Fruit fly (Drosophila melanogaster) whole organism: ENCODE data around the gene CG17672.

Experiments
- CG8478 ChIP-seq: fragments of >200 bp; optimal IDR thresholded peaks from 2 replicates; lab custom pipeline; 2018; ENCODE audit warnings: inconsistent platforms
- Dll ChIP-seq: fragments of >200 bp; optimal IDR thresholded peaks from 2 replicates; lab custom pipeline; 2017
- EcR ChIP-seq, 2 experiments: fragments of >200 bp; optimal IDR thresholded peaks; 2 replicates each; lab custom pipeline; 2017; ENCODE audit warnings: missing biosample characterization in 2 of 2, missing genetic modification characterization in 2 of 2, missing genetic modification reagents in 2 of 2
- psq ChIP-seq: fragments of >200 bp; optimal IDR thresholded peaks from 2 replicates; lab custom pipeline; 2017
- usp ChIP-seq: fragments of >200 bp; optimal IDR thresholded peaks from 2 replicates; lab custom pipeline; 2017; ENCODE audit warnings: missing biosample characterization, missing genetic modification characterization, mixed read lengths

DNA sequence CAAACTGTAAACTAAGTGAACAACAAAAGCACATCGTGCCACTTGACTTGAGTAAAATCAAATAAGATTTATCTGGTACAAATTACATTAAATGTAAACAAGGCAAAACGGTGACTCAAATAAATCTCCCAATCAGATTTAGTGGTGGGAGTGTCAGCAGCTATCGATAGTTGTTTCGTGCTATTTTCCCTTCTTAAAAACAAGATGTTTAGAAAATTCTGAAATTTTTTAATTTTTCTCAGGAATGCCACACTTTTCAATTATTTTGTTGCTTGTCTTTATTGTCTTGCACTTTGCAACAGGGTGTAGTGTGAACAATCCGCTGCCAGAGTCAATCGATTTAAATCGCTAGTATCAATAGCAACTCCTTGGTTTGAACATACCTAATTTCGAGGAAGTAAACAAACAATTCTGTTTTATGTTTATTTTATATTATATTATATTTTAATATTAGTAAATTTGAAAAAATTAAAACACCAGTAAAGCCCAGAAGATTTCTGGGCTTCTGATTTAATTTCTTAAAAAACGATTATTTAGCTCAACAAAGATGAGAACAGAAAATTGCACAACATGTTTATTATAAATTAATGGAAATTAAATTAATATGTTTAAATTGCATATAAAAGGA lies 13.5 kb upstream of the CG17672 start, which contains the start of gene MICAL-like:
- TF ChIP-seq EcR (GFP tag; optimal IDR thresholded peaks at IDR 0.05; lab: Kevin White, UChicago) (no peak), Dll (no peak), psq (lab: Kevin White, UChicago) (no peak), usp (GFP tag; lab: Kevin White, UChicago) (no peak), CG8478 (no peak)
